Worm (Caenorhabditis elegans) whole organism, L2 larva: ENCODE results near the gene ttr-50.

Experiments used
- C34F6.9 ChIP-seq: fragments of 150-350 bp; optimal IDR thresholded peaks from 2 replicates; lab custom pipeline; 2014; ENCODE audit warnings: missing biosample characterization, missing genetic modification characterization
- F13H6.1 ChIP-seq: sonication (generic microtip); optimal IDR thresholded peaks from 2 replicates; lab custom pipeline; 2016; ENCODE audit warnings: missing genetic modification characterization, missing compliant biosample characterization
- R02D3.7 ChIP-seq: fragments of 150-350 bp; optimal IDR thresholded peaks from 2 replicates; lab custom pipeline; 2014; ENCODE audit warnings: missing biosample characterization, missing genetic modification characterization
- Y55F3AM.14 ChIP-seq: fragments of 200-800 bp; sonication (Bioruptor generic); optimal IDR thresholded peaks from 2 replicates; lab custom pipeline; 2018; ENCODE audit warnings: mild to moderate bottlenecking, missing genetic modification characterization, missing compliant biosample characterization
- ZK546.5 ChIP-seq: sonication (generic microtip); optimal IDR thresholded peaks from 2 replicates; lab custom pipeline; 2017; ENCODE audit warnings: missing biosample characterization, missing genetic modification characterization
- alr-1 ChIP-seq: fragments of 150-350 bp; optimal IDR thresholded peaks from 2 replicates; lab custom pipeline; 2014; ENCODE audit warnings: missing biosample characterization, missing genetic modification characterization
- aly-2 ChIP-seq: fragments of 150-350 bp; optimal IDR thresholded peaks from 2 replicates; lab custom pipeline; 2014; ENCODE audit warnings: missing biosample characterization, missing genetic modification characterization
- blmp-1 ChIP-seq: sonication (generic microtip); optimal IDR thresholded peaks from 2 replicates; lab custom pipeline; 2017; ENCODE audit warnings: missing genetic modification characterization, mild to moderate bottlenecking, missing compliant biosample characterization, antibody characterized with exemption, moderate library complexity; ENCODE audit not compliant: insufficient read depth
- ceh-16 ChIP-seq: fragments of 150-350 bp; optimal IDR thresholded peaks from 2 replicates; lab custom pipeline; 2014; ENCODE audit warnings: missing biosample characterization, missing genetic modification characterization
- ceh-82 ChIP-seq: fragments of 150-350 bp; optimal IDR thresholded peaks from 2 replicates; lab custom pipeline; 2014; ENCODE audit warnings: missing biosample characterization, missing genetic modification characterization
- crh-2 ChIP-seq: sonication (generic microtip); optimal IDR thresholded peaks from 2 replicates; lab custom pipeline; 2017; ENCODE audit warnings: missing biosample characterization, missing genetic modification characterization
- dmd-4 ChIP-seq: sonication (generic microtip); optimal IDR thresholded peaks from 2 replicates; lab custom pipeline; 2017; ENCODE audit warnings: missing biosample characterization, missing genetic modification characterization
- egl-27 ChIP-seq: sonication (generic microtip); optimal IDR thresholded peaks from 3 replicates; lab custom pipeline; 2017; ENCODE audit warnings: missing biosample characterization, missing genetic modification reagents, missing genetic modification characterization
- elt-1 ChIP-seq: fragments of 150-350 bp; optimal IDR thresholded peaks from 2 replicates; lab custom pipeline; 2014; ENCODE audit warnings: missing biosample characterization, missing genetic modification characterization
- elt-3 ChIP-seq: sonication (generic microtip); optimal IDR thresholded peaks from 2 replicates; lab custom pipeline; 2017; ENCODE audit warnings: missing biosample characterization, missing genetic modification characterization
- fos-1 ChIP-seq: fragments of 150-350 bp; optimal IDR thresholded peaks from 2 replicates; lab custom pipeline; 2014; ENCODE audit warnings: missing biosample characterization, missing genetic modification characterization
- gmeb-1 ChIP-seq: fragments of 150-350 bp; optimal IDR thresholded peaks from 2 replicates; lab custom pipeline; 2014; ENCODE audit warnings: missing biosample characterization, missing genetic modification characterization
- lin-11 ChIP-seq: fragments of 150-350 bp; sonication (generic microtip); optimal IDR thresholded peaks from 2 replicates; lab custom pipeline; 2014; ENCODE audit warnings: missing biosample characterization, missing genetic modification characterization, inconsistent platforms, mixed read lengths
- lin-13 ChIP-seq: fragments of 150-350 bp; optimal IDR thresholded peaks from 2 replicates; lab custom pipeline; 2014; ENCODE audit warnings: missing biosample characterization, missing genetic modification reagents, missing genetic modification characterization
- lin-39 ChIP-seq: fragments of 150-350 bp; optimal IDR thresholded peaks from 2 replicates; lab custom pipeline; 2014; ENCODE audit warnings: missing biosample characterization, missing genetic modification reagents, missing genetic modification characterization
- lsy-2 ChIP-seq, 2 experiments: fragments of 150-350 bp in 1 of 2; sonication (generic microtip) in 1 of 2; optimal IDR thresholded peaks; 2 replicates each; lab custom pipeline; 2014 to 2017; ENCODE audit warnings: missing biosample characterization in 2 of 2, missing genetic modification characterization in 2 of 2
- mab-5 ChIP-seq: fragments of 150-350 bp; optimal IDR thresholded peaks from 2 replicates; lab custom pipeline; 2014; ENCODE audit warnings: missing biosample characterization, missing genetic modification characterization
- mbf-1 ChIP-seq: sonication (generic microtip); optimal IDR thresholded peaks from 2 replicates; lab custom pipeline; 2017; ENCODE audit warnings: missing biosample characterization, missing genetic modification characterization
- mdl-1 ChIP-seq, 2 experiments: fragments of 150-350 bp in 1 of 2; sonication (generic microtip) in 1 of 2; optimal IDR thresholded peaks; 2 replicates each; lab custom pipeline; 2017; ENCODE audit warnings: missing biosample characterization in 2 of 2, missing genetic modification characterization in 2 of 2
- nhr-10 ChIP-seq: sonication (generic microtip); optimal IDR thresholded peaks from 2 replicates; lab custom pipeline; 2017; ENCODE audit warnings: missing biosample characterization, missing genetic modification characterization
- nhr-129 ChIP-seq: fragments of 150-350 bp; optimal IDR thresholded peaks from 2 replicates; lab custom pipeline; 2014; ENCODE audit warnings: missing biosample characterization, missing genetic modification characterization
- nhr-21 ChIP-seq: fragments of 150-350 bp; optimal IDR thresholded peaks from 2 replicates; lab custom pipeline; 2014; ENCODE audit warnings: missing biosample characterization, missing genetic modification characterization
- nhr-23 ChIP-seq: fragments of 150-350 bp; optimal IDR thresholded peaks from 2 replicates; lab custom pipeline; 2014; ENCODE audit warnings: missing biosample characterization, missing genetic modification reagents, missing genetic modification characterization
- nhr-237 ChIP-seq: fragments of 150-350 bp; optimal IDR thresholded peaks from 2 replicates; lab custom pipeline; 2014; ENCODE audit warnings: missing biosample characterization, missing genetic modification characterization
- nhr-25 ChIP-seq: fragments of 150-350 bp; sonication (generic microtip); optimal IDR thresholded peaks from 3 replicates; lab custom pipeline; 2014; ENCODE audit warnings: missing biosample characterization, missing genetic modification characterization
- nhr-6 ChIP-seq: fragments of 150-350 bp; optimal IDR thresholded peaks from 2 replicates; lab custom pipeline; 2014; ENCODE audit warnings: missing biosample characterization, missing genetic modification characterization
- nhr-77 ChIP-seq: fragments of 150-350 bp; optimal IDR thresholded peaks from 2 replicates; lab custom pipeline; 2014; ENCODE audit warnings: missing biosample characterization, missing genetic modification characterization
- peb-1 ChIP-seq: fragments of 150-350 bp; optimal IDR thresholded peaks from 2 replicates; lab custom pipeline; 2014; ENCODE audit warnings: missing biosample characterization, missing genetic modification characterization
- sem-4 ChIP-seq: fragments of 150-350 bp; optimal IDR thresholded peaks from 2 replicates; lab custom pipeline; 2014; ENCODE audit warnings: missing biosample characterization, missing genetic modification reagents, missing genetic modification characterization
- skn-1 ChIP-seq: sonication (generic microtip); optimal IDR thresholded peaks from 2 replicates; lab custom pipeline; 2017; ENCODE audit warnings: missing biosample characterization, missing genetic modification characterization
- sma-3 ChIP-seq: sonication (generic microtip); optimal IDR thresholded peaks from 2 replicates; lab custom pipeline; 2016; ENCODE audit warnings: missing genetic modification reagents, missing genetic modification characterization, missing compliant biosample characterization
- sma-9 ChIP-seq, 2 experiments: fragments of 150-350 bp in 1 of 2; sonication (generic microtip) in 1 of 2; optimal IDR thresholded peaks; 2 replicates each; lab custom pipeline; 2014 to 2016; ENCODE audit warnings: missing genetic modification characterization in 2 of 2, mild to moderate bottlenecking in 1 of 2, missing biosample characterization in 1 of 2, missing compliant biosample characterization in 1 of 2, missing genetic modification reagents in 1 of 2, moderate library complexity in 1 of 2
- snpc-4 ChIP-seq: fragments of 150-350 bp; optimal IDR thresholded peaks from 2 replicates; lab custom pipeline; 2014; ENCODE audit warnings: missing biosample characterization, missing genetic modification characterization
- unc-39 ChIP-seq: fragments of 150-350 bp; optimal IDR thresholded peaks from 2 replicates; lab custom pipeline; 2014; ENCODE audit warnings: missing biosample characterization, missing genetic modification characterization
- unc-55 ChIP-seq: fragments of 150-350 bp; sonication (generic microtip); optimal IDR thresholded peaks from 3 replicates; lab custom pipeline; 2014; ENCODE audit warnings: missing biosample characterization, missing genetic modification reagents, missing genetic modification characterization
- unc-62 ChIP-seq: fragments of 150-350 bp; optimal IDR thresholded peaks from 2 replicates; lab custom pipeline; 2014; ENCODE audit warnings: missing biosample characterization, missing genetic modification reagents, missing genetic modification characterization
- zag-1 ChIP-seq: fragments of 150-350 bp; optimal IDR thresholded peaks from 2 replicates; lab custom pipeline; 2014; ENCODE audit warnings: missing biosample characterization, missing genetic modification characterization
- ztf-1 ChIP-seq: fragments of 200-800 bp; sonication (Bioruptor generic); conservative IDR thresholded peaks from 2 replicates; pipeline ENCODE4 v1.3.6; 2022; ENCODE audit warnings: missing genetic modification characterization, missing compliant biosample characterization
- ztf-11 ChIP-seq: sonication (generic microtip); optimal IDR thresholded peaks from 2 replicates; lab custom pipeline; 2017; ENCODE audit warnings: missing biosample characterization, missing genetic modification characterization
- ztf-4 ChIP-seq: fragments of 150-350 bp; optimal IDR thresholded peaks from 2 replicates; lab custom pipeline; 2014; ENCODE audit warnings: missing biosample characterization, missing genetic modification characterization

Gene ttr-50

DNA sequence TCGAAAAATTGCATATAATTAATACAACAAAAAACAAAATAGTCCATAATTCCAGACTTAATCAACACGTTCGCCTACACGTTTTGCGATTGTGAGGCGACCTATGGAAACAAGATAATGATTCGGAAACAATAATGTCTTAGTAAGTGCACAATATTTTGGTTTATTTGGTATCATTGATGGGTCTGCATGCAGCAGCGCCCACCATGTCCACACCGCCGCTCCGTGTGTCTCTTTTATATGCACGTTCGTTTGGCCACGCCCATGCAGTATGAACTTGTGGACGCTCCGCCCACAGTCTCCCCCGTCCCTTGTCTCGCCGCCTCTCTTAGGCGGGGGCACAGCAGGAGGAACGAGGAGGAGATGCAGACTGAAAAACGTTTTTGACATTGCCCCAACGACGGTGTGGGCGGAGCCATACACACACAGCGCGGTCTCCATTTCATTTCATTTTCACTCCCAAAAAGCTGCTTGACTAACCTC lies 46.6 kb downstream of the ttr-50 start, which contains the start of gene mig-38 (continued):
- TF ChIP-seq mbf-1 (tag; lab: Kevin White, UChicago) (no peak), elt-3 (tag; lab: Kevin White, UChicago) (no peak), dmd-4 (tag; lab: Kevin White, UChicago) (no peak), C34F6.9 (tag; lab: Kevin White, UChicago) (peak; percentile 48), mdl-1 (tag; optimal IDR thresholded peaks at IDR 0.05; lab: Kevin White, UChicago) (peak in 1 of 2 experiments; percentile 57), nhr-23 (tag; lab: Kevin White, UChicago) (no peak), nhr-6 (tag; lab: Kevin White, UChicago) (no peak), lin-39 (tag; lab: Kevin White, UChicago) (no peak), lin-11 (tag; lab: Kevin White, UChicago) (no peak), Y55F3AM.14 (GFP tag; lab: Kevin White, UChicago) (peak; percentile 4), peb-1 (tag; lab: Kevin White, UChicago) (no peak), ZK546.5 (no peak), nhr-10 (no peak), ceh-82 (tag; lab: Kevin White, UChicago) (no peak), zag-1 (tag; lab: Kevin White, UChicago) (peak; percentile 25)
- TF ChIP-seq, all 48 proteins: peak for 16

DNA sequence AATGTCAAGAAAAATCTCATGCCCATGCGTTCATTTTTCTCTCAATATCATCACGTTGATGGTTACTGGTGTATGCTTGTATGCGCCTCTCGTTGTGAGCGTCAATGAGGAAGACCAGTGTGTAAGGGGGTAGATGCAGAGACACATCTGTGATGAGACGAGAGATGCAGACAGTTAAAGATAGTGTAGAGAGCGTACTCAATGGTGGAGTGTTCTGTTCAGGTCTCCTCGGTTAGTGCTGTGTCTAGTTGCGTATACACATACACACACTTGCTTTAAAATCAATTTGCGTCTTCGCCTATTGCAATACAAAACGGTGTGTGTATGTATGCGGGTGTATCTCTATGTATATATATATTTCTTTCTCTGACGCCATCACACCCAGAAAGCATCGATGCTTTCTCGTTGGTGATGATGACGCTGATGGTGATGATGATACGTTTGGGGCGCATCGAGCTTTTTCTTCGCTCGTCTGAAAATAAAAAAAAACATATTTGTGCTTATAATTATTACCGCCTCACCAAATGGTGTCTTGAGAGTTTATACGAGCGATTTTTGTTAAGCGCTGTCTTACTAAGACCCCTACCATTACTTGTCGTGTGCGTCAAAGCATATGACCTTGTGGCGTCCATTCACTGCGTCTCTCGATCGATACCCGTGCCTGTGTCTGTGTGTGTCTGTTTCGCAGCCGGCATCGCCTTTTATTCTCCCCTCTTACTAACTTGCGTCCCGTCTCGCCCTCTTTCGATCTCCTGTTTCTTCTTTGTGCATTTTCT lies 47.2 kb downstream of the ttr-50 start, which contains the start of gene F40F11.3:
Gene F40F11.3 (minus strand): TSS at position 589 of the 776 bp plus-strand sequence.
- no peak for TF ChIP-seq nhr-77
- TF ChIP-seq nhr-10 = peak; percentile 36
- peak; percentile 51 for TF ChIP-seq egl-27 (tag; lab: Kevin White, UChicago)
- TF ChIP-seq nhr-25 = peak; percentile 85
- TF ChIP-seq lsy-2 (tag; optimal IDR thresholded peaks at IDR 0.05; lab: Kevin White, UChicago) = peak; percentile 53 to 85
- TF ChIP-seq unc-39 = peak; percentile 13
- TF ChIP-seq mbf-1 (tag; lab: Kevin White, UChicago) = no peak
- TF ChIP-seq elt-1 (tag; lab: Kevin White, UChicago) = no peak
- TF ChIP-seq C34F6.9 (tag; lab: Kevin White, UChicago) = peak; percentile 88
- peak; percentile 76 for TF ChIP-seq skn-1 (tag; lab: Kevin White, UChicago)
- TF ChIP-seq aly-2 = no peak
- peak; percentile 75 for TF ChIP-seq sma-3 (GFP tag; lab: Kevin White, UChicago)
- peak; percentile 16 for TF ChIP-seq unc-62
- TF ChIP-seq R02D3.7 = peak; percentile 6
- peak; percentile 77 for TF ChIP-seq nhr-21 (tag; lab: Kevin White, UChicago)
- TF ChIP-seq crh-2 (tag; lab: Kevin White, UChicago) = peak; percentile 91
- TF ChIP-seq ztf-4 = peak; percentile 94
- peak; percentile 65 for TF ChIP-seq gmeb-1 (tag; lab: Kevin White, UChicago)
- no peak for TF ChIP-seq nhr-237 (tag; lab: Kevin White, UChicago)
- peak; percentile 79 for TF ChIP-seq zag-1 (tag; lab: Kevin White, UChicago)
- peak; percentile 93 for TF ChIP-seq nhr-6 (tag; lab: Kevin White, UChicago)
- TF ChIP-seq blmp-1 = peak; percentile 80
- peak; percentile 98 for TF ChIP-seq nhr-129
- no peak for TF ChIP-seq ztf-11
- peak; percentile 88 for TF ChIP-seq fos-1 (tag; lab: Kevin White, UChicago)
- peak; percentile 93 for TF ChIP-seq sma-9 (GFP tag; optimal IDR thresholded peaks at IDR 0.05; lab: Kevin White, UChicago)
- TF ChIP-seq sma-9 (tag; optimal IDR thresholded peaks at IDR 0.05; lab: Kevin White, UChicago) = no peak
- 0 out of 2 replicates have a peak, but pooled peaks have one; percentile 16 for TF ChIP-seq ztf-1 (GFP tag; lab: Robert Waterston, UW)
- TF ChIP-seq sem-4 (tag; lab: Kevin White, UChicago) = peak; percentile 92
- TF ChIP-seq alr-1 (tag; lab: Kevin White, UChicago) = peak; percentile 72
- peak; percentile 95 for TF ChIP-seq F13H6.1
- peak; percentile 84 for TF ChIP-seq unc-55 (GFP tag; lab: Kevin White, UChicago)
- peak; percentile 23 to 80 for TF ChIP-seq mdl-1 (tag; optimal IDR thresholded peaks at IDR 0.05; lab: Kevin White, UChicago)
- TF ChIP-seq snpc-4 (tag; lab: Kevin White, UChicago) = peak; percentile 63
- TF ChIP-seq lin-39 (tag; lab: Kevin White, UChicago) = no peak
- TF ChIP-seq ZK546.5 = no peak
- TF ChIP-seq ceh-82 (tag; lab: Kevin White, UChicago) = no peak
- peak; percentile 71 for TF ChIP-seq ceh-16
- peak; percentile 25 for TF ChIP-seq lin-11 (tag; lab: Kevin White, UChicago)
- TF ChIP-seq mab-5 (tag; lab: Kevin White, UChicago) = peak; percentile 53
- TF ChIP-seq lin-13 = peak; percentile 67
